Worm (Caenorhabditis elegans): ENCODE measurements around the gene K08F8.7.
A peak's percentile ranks its signal among the peaks of the same experiment; 100 is the strongest.

Gene K08F8.7

DNA sequence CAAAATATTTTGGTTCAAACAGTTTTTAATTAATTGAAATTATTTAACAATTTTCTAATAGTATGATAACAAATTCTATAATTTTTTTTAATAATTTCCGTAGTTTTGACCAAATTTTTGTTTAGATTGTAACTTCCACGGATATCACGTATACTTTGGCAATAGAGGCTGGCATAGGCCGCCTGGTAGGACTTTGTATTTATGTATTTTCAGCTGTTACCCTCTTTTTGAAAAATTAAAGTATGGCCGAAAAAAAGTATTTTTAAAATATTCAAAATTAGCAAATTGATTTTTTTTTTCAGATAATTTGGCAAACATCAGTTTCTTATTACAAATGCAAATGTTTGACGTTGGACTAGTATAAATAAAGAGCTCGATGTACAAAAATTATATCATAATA, 11.3 kb upstream of the K08F8.7 start, which contains the start of the genes nsph-1.1 and K08F8.15:
Gene nsph-1.1, plus strand, starts transcription at position 301 of the 400 bp plus-strand sequence.
Gene K08F8.15, plus strand, starts transcription at position 335 of the 400 bp plus-strand sequence.
- TF ChIP-seq unc-30 (tag; optimal IDR thresholded peaks at IDR 0.05) = no peak
- no peak for TF ChIP-seq dsc-1 (tag; optimal IDR thresholded peaks at IDR 0.05)
- TF ChIP-seq ceh-8 (GFP tag; optimal IDR thresholded peaks at IDR 0.05) = no peak
- TF ChIP-seq grh-1 (GFP tag; IDR thresholded peaks at IDR 0.05) = no peak
- TF ChIP-seq tlp-1 (tag; optimal IDR thresholded peaks at IDR 0.05) = no peak

DNA sequence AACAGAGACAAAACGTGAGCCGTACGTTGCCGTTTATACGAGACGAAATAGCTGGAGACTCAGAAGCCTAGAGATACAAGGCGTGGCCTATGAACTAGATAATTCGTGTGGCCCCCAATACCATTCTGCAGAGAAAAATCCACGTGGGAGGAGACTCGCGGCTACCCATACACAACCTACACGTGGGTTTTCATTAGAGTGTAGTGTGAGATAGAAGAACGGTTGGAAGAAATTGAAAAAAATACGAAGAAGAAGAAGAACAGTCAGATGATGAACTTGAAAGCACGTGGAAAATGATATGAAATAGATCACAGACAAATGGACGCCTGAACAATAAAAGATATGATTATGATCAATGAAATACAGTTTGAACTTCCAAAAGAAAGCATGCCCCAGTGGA, 10.0 kb upstream of the K08F8.7 start:
- peak; percentile 46 for TF ChIP-seq nhr-71 (tag; optimal IDR thresholded peaks at IDR 0.05)
- TF ChIP-seq vab-15 (tag; optimal IDR thresholded peaks at IDR 0.05) = no peak
- no peak for TF ChIP-seq pag-3 (tag; optimal IDR thresholded peaks at IDR 0.05; ENCODE audit: borderline replicate concordance, insufficient read depth)
- no peak for TF ChIP-seq nhr-77 (tag; optimal IDR thresholded peaks at IDR 0.05)
- TF ChIP-seq ceh-82 (tag; optimal IDR thresholded peaks at IDR 0.05) = no peak
- peak; percentile 56 for TF ChIP-seq lin-14 (GFP tag; optimal IDR thresholded peaks at IDR 0.05)
- no peak for TF ChIP-seq ceh-90 (tag; optimal IDR thresholded peaks at IDR 0.05)
- TF ChIP-seq ces-1 (GFP tag; optimal IDR thresholded peaks at IDR 0.05) = no peak
- no peak for TF ChIP-seq xbp-1 (tag; optimal IDR thresholded peaks at IDR 0.05)
- no peak for TF ChIP-seq fos-1 (tag; optimal IDR thresholded peaks at IDR 0.05)
- TF ChIP-seq tlp-1 (tag; optimal IDR thresholded peaks at IDR 0.05) = no peak
- no peak for TF ChIP-seq lin-13 (GFP tag; optimal IDR thresholded peaks at IDR 0.05)
- peak in 1 of 2 experiments; percentile 25 for TF ChIP-seq lin-35 (GFP tag; optimal IDR thresholded peaks at IDR 0.05)
- peak in 2 of 6 experiments; percentile 57 to 60 for TF ChIP-seq elt-3 (tag; optimal IDR thresholded peaks at IDR 0.05)
- no peak for TF ChIP-seq C04F5.9 (tag; optimal IDR thresholded peaks at IDR 0.05)
- TF ChIP-seq nhr-85 (tag) = peak; percentile 90
- TF ChIP-seq blmp-1 (tag; optimal IDR thresholded peaks at IDR 0.05) = peak; percentile 42
- TF ChIP-seq nhr-237 (tag; optimal IDR thresholded peaks at IDR 0.05) = no peak
- TF ChIP-seq nhr-28 (tag; optimal IDR thresholded peaks at IDR 0.05) = no peak
- peak in 1 of 2 experiments; percentile 76 for TF ChIP-seq mdl-1 (tag; optimal IDR thresholded peaks at IDR 0.05)
- peak; percentile 90 for TF ChIP-seq nhr-20 (tag; optimal IDR thresholded peaks at IDR 0.05)
- peak; percentile 13 for TF ChIP-seq nhr-90 (tag; optimal IDR thresholded peaks at IDR 0.05; ENCODE audit: poor library complexity)
- TF ChIP-seq unc-30 (tag; optimal IDR thresholded peaks at IDR 0.05) = no peak
- no peak for TF ChIP-seq ztf-4 (tag; optimal IDR thresholded peaks at IDR 0.05)
- peak; percentile 31 for TF ChIP-seq tbx-2 (tag; optimal IDR thresholded peaks at IDR 0.05)
- no peak for TF ChIP-seq ztf-11 (tag; optimal IDR thresholded peaks at IDR 0.05)
- TF ChIP-seq hpl-2 (GFP tag; optimal IDR thresholded peaks at IDR 0.05) = no peak
- TF ChIP-seq snu-23 (GFP tag; optimal IDR thresholded peaks at IDR 0.05) = peak; percentile 29

DNA sequence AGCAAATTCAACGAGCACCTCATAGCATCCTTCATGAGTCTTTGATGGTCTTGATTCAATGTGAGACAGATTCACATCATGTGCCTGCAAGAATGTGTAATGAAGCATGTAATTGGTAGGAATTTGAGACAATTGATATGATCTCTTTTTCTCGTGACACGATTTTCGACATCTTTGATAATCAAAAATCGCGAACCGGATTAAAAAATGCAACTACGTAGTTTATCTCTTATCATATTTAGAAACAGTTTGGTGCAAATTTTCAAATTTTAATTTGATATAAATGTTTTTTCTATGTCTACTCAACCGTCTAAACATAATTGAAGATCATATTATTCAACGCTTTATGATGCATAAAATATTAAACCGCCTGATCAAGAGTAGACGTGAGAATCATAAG, 9.2 kb upstream of the K08F8.7 start:
- TF ChIP-seq rnt-1 (tag; optimal IDR thresholded peaks at IDR 0.05) (no peak), nhr-20 (tag; optimal IDR thresholded peaks at IDR 0.05) (peak; percentile 17), isw-1 (GFP tag; IDR thresholded peaks at IDR 0.05) (no peak), ceh-90 (tag; optimal IDR thresholded peaks at IDR 0.05) (no peak), nhr-71 (tag; optimal IDR thresholded peaks at IDR 0.05) (no peak), blmp-1 (tag; optimal IDR thresholded peaks at IDR 0.05) (peak; percentile 3), mef-2 (tag; optimal IDR thresholded peaks at IDR 0.05) (no peak), efl-3 (GFP tag; optimal IDR thresholded peaks at IDR 0.05) (no peak), snpc-4 (tag; optimal IDR thresholded peaks at IDR 0.05) (no peak), ceh-88 (GFP tag; IDR thresholded peaks at IDR 0.05) (no peak), lin-14 (GFP tag; optimal IDR thresholded peaks at IDR 0.05) (peak; percentile 30), elt-3 (tag; optimal IDR thresholded peaks at IDR 0.05) (peak in 2 of 6 experiments; percentile 13 to 55), nhr-47 (tag; optimal IDR thresholded peaks at IDR 0.05) (no peak), nhr-11 (tag; optimal IDR thresholded peaks at IDR 0.05) (no peak), nhr-85 (tag) (peak; percentile 80), C04F5.9 (tag; optimal IDR thresholded peaks at IDR 0.05) (no peak), nhr-19 (GFP tag; conservative IDR thresholded peaks at IDR 0.05) (0 out of 2 replicates have a peak, but pooled peaks have one; percentile 9), hlh-17 (GFP tag; optimal IDR thresholded peaks at IDR 0.05; ENCODE audit: borderline replicate concordance) (no peak), C16A3.4 (tag; optimal IDR thresholded peaks at IDR 0.05) (no peak), mep-1 (tag; optimal IDR thresholded peaks at IDR 0.05) (no peak), unc-130 (tag; optimal IDR thresholded peaks at IDR 0.05) (no peak), egl-13 (tag; optimal IDR thresholded peaks at IDR 0.05) (no peak)
